Fruit fly (Drosophila melanogaster) whole organism, embryonic: Measurements from ENCODE around the gene CG8507.

Experiments used
- CG11456 ChIP-seq: fragments of 200-800 bp; sonication (Bioruptor generic); IDR thresholded peaks from 3 replicates; pipeline ENCODE4 v1.3.6; 2022; ENCODE audit warnings: missing biosample characterization, missing genetic modification characterization
- CG11560 ChIP-seq: fragments of 200-800 bp; sonication (Bioruptor generic); IDR thresholded peaks from 3 replicates; pipeline ENCODE4 v1.3.6; 2022; ENCODE audit warnings: missing biosample characterization, missing genetic modification characterization
- CG12071 ChIP-seq: fragments of 200-800 bp; sonication (Bioruptor generic); optimal IDR thresholded peaks from 3 replicates; lab custom pipeline; 2018; ENCODE audit warnings: missing biosample characterization, mild to moderate bottlenecking, missing genetic modification characterization
- CG12769 ChIP-seq: fragments of 200-800 bp; sonication (Bioruptor generic); optimal IDR thresholded peaks from 2 replicates; lab custom pipeline; 2019; ENCODE audit warnings: missing biosample characterization, mild to moderate bottlenecking, missing genetic modification characterization, moderate library complexity
- CG14441 ChIP-seq: fragments of 200-800 bp; sonication (Bioruptor generic); IDR thresholded peaks from 2 replicates; pipeline ENCODE4 v1.3.6; 2022; ENCODE audit warnings: missing biosample characterization, missing genetic modification characterization
- CG15601 ChIP-seq: fragments of 200-800 bp; sonication (Bioruptor generic); optimal IDR thresholded peaks from 3 replicates; lab custom pipeline; 2019; ENCODE audit warnings: missing biosample characterization, mild to moderate bottlenecking, missing genetic modification characterization, moderate library complexity
- CG17328 ChIP-seq: fragments of 200-800 bp; sonication (Bioruptor generic); IDR thresholded peaks from 2 replicates; pipeline ENCODE4 v1.3.6; 2022; ENCODE audit warnings: missing biosample characterization, missing genetic modification characterization
- CG18599 ChIP-seq: fragments of 200-800 bp; sonication (Bioruptor generic); optimal IDR thresholded peaks from 3 replicates; lab custom pipeline; 2017; ENCODE audit warnings: missing biosample characterization, missing genetic modification characterization, mild to moderate bottlenecking, moderate library complexity, missing genetic modification reagents
- CG18619 ChIP-seq: fragments of 200-800 bp; sonication (Bioruptor generic); optimal IDR thresholded peaks from 3 replicates; lab custom pipeline; 2017; ENCODE audit warnings: missing biosample characterization, mild to moderate bottlenecking, missing genetic modification characterization
- CG2120 ChIP-seq: fragments of 200-800 bp; sonication (Bioruptor generic); optimal IDR thresholded peaks from 3 replicates; lab custom pipeline; 2016; ENCODE audit warnings: missing biosample characterization, missing genetic modification characterization
- CG2712 ChIP-seq: fragments of 200-800 bp; optimal IDR thresholded peaks from 3 replicates; lab custom pipeline; 2019; ENCODE audit warnings: missing biosample characterization, mild to moderate bottlenecking, missing genetic modification characterization, moderate library complexity
- CG2875 ChIP-seq: fragments of 200-800 bp; sonication (Bioruptor generic); optimal IDR thresholded peaks from 2 replicates; lab custom pipeline; 2017; ENCODE audit warnings: missing biosample characterization, mild to moderate bottlenecking, missing genetic modification characterization, missing genetic modification reagents
- CG33213 ChIP-seq: fragments of 200-800 bp; sonication (Bioruptor generic); optimal IDR thresholded peaks from 3 replicates; lab custom pipeline; 2016; ENCODE audit warnings: missing biosample characterization, missing genetic modification characterization
- CG3726 ChIP-seq: fragments of 200-800 bp; sonication (Bioruptor generic); IDR thresholded peaks from 3 replicates; pipeline ENCODE4, ENCODE4 v1.3.6; 2022; ENCODE audit warnings: missing biosample characterization, missing genetic modification characterization
- CG3838 ChIP-seq: fragments of 200-800 bp; sonication (Bioruptor generic); optimal IDR thresholded peaks from 3 replicates; lab custom pipeline; 2016; ENCODE audit warnings: missing biosample characterization, missing genetic modification characterization
- CG3995 ChIP-seq: fragments of 200-800 bp; sonication (Bioruptor generic); optimal IDR thresholded peaks from 3 replicates; lab custom pipeline; 2016; ENCODE audit warnings: missing biosample characterization, missing genetic modification characterization
- CG42726 ChIP-seq: fragments of 200-800 bp; sonication (Bioruptor generic); IDR thresholded peaks from 2 replicates; pipeline ENCODE4 v1.3.6; 2022; ENCODE audit warnings: missing biosample characterization, missing genetic modification characterization; ENCODE audit not compliant: partially characterized antibody
- CG4282 ChIP-seq: fragments of 200-800 bp; sonication (Bioruptor generic); optimal IDR thresholded peaks from 2 replicates; lab custom pipeline; 2016; ENCODE audit warnings: missing biosample characterization, missing genetic modification characterization
- CG5245 ChIP-seq: fragments of 200-800 bp; sonication (Bioruptor generic); optimal IDR thresholded peaks from 3 replicates; lab custom pipeline; 2016; ENCODE audit warnings: missing biosample characterization, missing genetic modification characterization
- Dll ChIP-seq: fragments of 200-800 bp; sonication (Bioruptor generic); IDR thresholded peaks from 4 replicates; pipeline ENCODE4 v1.3.6; 2022; ENCODE audit warnings: missing biosample characterization, missing genetic modification characterization; ENCODE audit not compliant: partially characterized antibody
- Fer2 ChIP-seq: fragments of 200-800 bp; sonication (Bioruptor generic); optimal IDR thresholded peaks from 2 replicates; lab custom pipeline; 2018; ENCODE audit warnings: missing biosample characterization, mild to moderate bottlenecking, missing genetic modification characterization, moderate library complexity
- HLHmδ ChIP-seq: fragments of 200-800 bp; sonication (Bioruptor generic); optimal IDR thresholded peaks from 2 replicates; lab custom pipeline; 2018; ENCODE audit warnings: missing biosample characterization, mild to moderate bottlenecking, missing genetic modification characterization, moderate library complexity
- Hr3 ChIP-seq: fragments of 200-800 bp; sonication (Bioruptor generic); optimal IDR thresholded peaks from 3 replicates; lab custom pipeline; 2016; ENCODE audit warnings: missing biosample characterization, missing genetic modification characterization
- Lim3 ChIP-seq: fragments of 200-800 bp; sonication (Bioruptor generic); IDR thresholded peaks from 2 replicates; pipeline ENCODE4 v1.3.6; 2022; ENCODE audit warnings: missing biosample characterization, missing genetic modification characterization
- MBD-R2 ChIP-seq: fragments of 200-800 bp; sonication (Bioruptor generic); IDR thresholded peaks from 2 replicates; pipeline ENCODE4 v1.3.6; 2022; ENCODE audit warnings: missing biosample characterization, missing genetic modification characterization
- Mrtf ChIP-seq: fragments of 200-800 bp; sonication (Bioruptor generic); IDR thresholded peaks from 3 replicates; pipeline ENCODE4 v1.3.6; 2022; ENCODE audit warnings: missing biosample characterization, missing genetic modification characterization
- Myb ChIP-seq: fragments of 200-800 bp; sonication (Bioruptor generic); optimal IDR thresholded peaks from 2 replicates; lab custom pipeline; 2016; ENCODE audit warnings: missing biosample characterization, missing genetic modification characterization
- NC2β ChIP-seq: fragments of 200-800 bp; sonication (Bioruptor generic); optimal IDR thresholded peaks from 2 replicates; lab custom pipeline; 2016; ENCODE audit warnings: missing biosample characterization, missing genetic modification characterization
- Nf-YC ChIP-seq: fragments of 200-800 bp; optimal IDR thresholded peaks from 3 replicates; lab custom pipeline; 2019; ENCODE audit warnings: missing biosample characterization, mild to moderate bottlenecking, missing genetic modification characterization, moderate library complexity
- Pdp1 ChIP-seq, 2 experiments: fragments of 200-800 bp; sonication (Bioruptor generic); optimal IDR thresholded peaks; 3 replicates each; lab custom pipeline; 2016; ENCODE audit warnings: missing biosample characterization in 2 of 2, missing genetic modification characterization in 2 of 2, mild to moderate bottlenecking in 1 of 2, moderate library complexity in 1 of 2
- Spps ChIP-seq: fragments of 200-800 bp; sonication (Bioruptor generic); optimal IDR thresholded peaks from 2 replicates; lab custom pipeline; 2018; ENCODE audit warnings: missing biosample characterization, mild to moderate bottlenecking, missing genetic modification characterization
- Ssrp ChIP-seq: fragments of 200-800 bp; sonication (Bioruptor generic); optimal IDR thresholded peaks from 2 replicates; lab custom pipeline; 2018; ENCODE audit warnings: missing biosample characterization, mild to moderate bottlenecking, missing genetic modification characterization, moderate library complexity
- Stat92E ChIP-seq, 3 experiments: fragments of >200 bp in 2 of 3; fragments of 200-800 bp in 1 of 3; sonication (Bioruptor generic) in 1 of 3; optimal IDR thresholded peaks; 2 replicates each; lab custom pipeline; 2017 to 2019; ENCODE audit warnings: missing biosample characterization in 3 of 3, missing genetic modification characterization in 3 of 3, mild to moderate bottlenecking in 1 of 3, moderate library complexity in 1 of 3
- Xrp1 ChIP-seq: fragments of 200-800 bp; sonication (Bioruptor generic); IDR thresholded peaks from 2 replicates; pipeline ENCODE4 v1.3.6; 2022; ENCODE audit warnings: missing biosample characterization, missing genetic modification characterization
- bsh ChIP-seq, 2 experiments: fragments of 200-800 bp; sonication (Bioruptor generic); optimal IDR thresholded peaks; 2 replicates each; lab custom pipeline; 2017 to 2018; ENCODE audit warnings: mild to moderate bottlenecking in 2 of 2, missing biosample characterization in 2 of 2, missing genetic modification characterization in 2 of 2, moderate library complexity in 1 of 2
- croc ChIP-seq: fragments of 200-800 bp; sonication (Bioruptor generic); conservative IDR thresholded peaks from 3 replicates; pipeline ENCODE4 v1.3.6; 2022; ENCODE audit warnings: missing biosample characterization, missing genetic modification characterization
- crp ChIP-seq, 2 experiments: fragments of 200-800 bp; sonication (Bioruptor generic); optimal IDR thresholded peaks; 2 replicates in 1 of 2; 3 replicates in 1 of 2; lab custom pipeline; 2017; ENCODE audit warnings: missing biosample characterization in 2 of 2, missing genetic modification characterization in 2 of 2, mild to moderate bottlenecking in 1 of 2, moderate library complexity in 1 of 2
- ewg ChIP-seq: fragments of 200-800 bp; sonication (Bioruptor generic); optimal IDR thresholded peaks from 3 replicates; lab custom pipeline; 2017; ENCODE audit warnings: mild to moderate bottlenecking, missing biosample characterization, missing genetic modification reagents, missing genetic modification characterization
- gfzf ChIP-seq: fragments of 200-800 bp; sonication (Bioruptor generic); optimal IDR thresholded peaks from 2 replicates; lab custom pipeline; 2016; ENCODE audit warnings: missing biosample characterization, mild to moderate bottlenecking, missing genetic modification characterization, moderate library complexity
- hb ChIP-seq: fragments of 200-800 bp; sonication (Bioruptor generic); IDR thresholded peaks from 3 replicates; pipeline ENCODE4 v1.3.6; 2022; ENCODE audit warnings: missing biosample characterization, missing genetic modification characterization; ENCODE audit not compliant: partially characterized antibody
- ind ChIP-seq: fragments of 200-800 bp; sonication (Bioruptor generic); optimal IDR thresholded peaks from 3 replicates; lab custom pipeline; 2016; ENCODE audit warnings: missing biosample characterization, missing genetic modification characterization
- peb ChIP-seq: fragments of 200-800 bp; sonication (Bioruptor generic); IDR thresholded peaks from 2 replicates; pipeline ENCODE4 v1.3.6; 2022; ENCODE audit warnings: missing biosample characterization, missing genetic modification characterization
- pho ChIP-seq: fragments of 200-800 bp; sonication (Bioruptor generic); optimal IDR thresholded peaks from 2 replicates; lab custom pipeline; 2016; ENCODE audit warnings: missing biosample characterization, missing genetic modification characterization
- ranshi ChIP-seq: fragments of 200-800 bp; sonication (Bioruptor generic); IDR thresholded peaks from 2 replicates; pipeline ENCODE4 v1.3.6; 2022; ENCODE audit warnings: missing biosample characterization, missing genetic modification characterization
- seq ChIP-seq: fragments of 200-800 bp; sonication (Bioruptor generic); IDR thresholded peaks from 2 replicates; pipeline ENCODE4 v1.3.6; 2022; ENCODE audit warnings: missing biosample characterization, missing genetic modification characterization
- sna ChIP-seq: fragments of 200-800 bp; sonication (Bioruptor generic); IDR thresholded peaks from 2 replicates; pipeline ENCODE4 v1.3.6; 2022; ENCODE audit warnings: missing biosample characterization, missing genetic modification characterization; ENCODE audit not compliant: partially characterized antibody
- tll ChIP-seq, 2 experiments: fragments of 200-800 bp in 1 of 2; fragments of >200 bp in 1 of 2; sonication (Bioruptor generic) in 1 of 2; optimal IDR thresholded peaks; 2 replicates each; lab custom pipeline; 2017 to 2019; ENCODE audit warnings: missing biosample characterization in 2 of 2, missing genetic modification characterization in 2 of 2, mild to moderate bottlenecking in 1 of 2, moderate library complexity in 1 of 2
- twi ChIP-seq: fragments of 200-800 bp; optimal IDR thresholded peaks from 2 replicates; lab custom pipeline; 2019; ENCODE audit warnings: missing biosample characterization, mild to moderate bottlenecking, missing genetic modification characterization, moderate library complexity
- wdn ChIP-seq: fragments of 200-800 bp; sonication (Bioruptor generic); IDR thresholded peaks from 2 replicates; pipeline ENCODE4 v1.3.6; 2022; ENCODE audit warnings: missing biosample characterization, missing genetic modification characterization
- zfh1 ChIP-seq: fragments of 200-800 bp; sonication (Bioruptor generic); IDR thresholded peaks from 3 replicates; pipeline ENCODE4 v1.3.6; 2022; ENCODE audit warnings: missing biosample characterization, missing genetic modification characterization

Gene CG8507

DNA sequence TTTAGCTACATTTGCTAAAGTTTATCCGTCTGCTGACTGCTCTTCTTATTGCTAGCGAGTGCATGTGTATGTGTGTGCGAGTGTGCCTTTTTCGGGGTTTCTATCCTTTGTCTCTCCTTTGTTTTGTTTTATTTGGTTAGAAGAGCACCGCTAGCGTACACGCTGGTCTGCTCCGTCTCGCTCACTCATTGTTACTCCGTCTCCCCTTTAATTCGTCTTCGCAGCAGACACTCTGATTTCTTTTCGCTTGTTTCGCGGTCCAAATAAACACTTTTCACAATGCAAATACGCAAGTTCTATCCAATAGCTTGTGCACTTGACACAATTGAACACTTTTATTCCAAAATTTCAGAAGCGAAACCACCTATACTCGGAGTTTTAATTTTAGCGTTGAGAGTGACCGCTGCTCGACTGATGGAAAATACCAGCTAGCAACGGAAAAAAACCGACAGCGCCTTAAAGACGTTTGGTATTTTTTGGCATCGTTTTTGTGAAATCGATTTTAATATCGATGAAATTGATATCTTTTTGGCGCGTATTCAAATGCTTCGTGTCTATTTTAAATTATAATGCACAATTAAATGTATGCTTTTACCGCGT, 17.8 kb downstream of the CG8507 start, which contains the start of gene FBXO11 (continued):
- TF ChIP-seq CG11560 (tag; lab: Robert Waterston, UW) = no peak
- TF ChIP-seq ranshi (GFP tag; lab: Robert Waterston, UW) = no peak
- no peak for TF ChIP-seq CG18619
- no peak for TF ChIP-seq wdn (GFP tag; lab: Robert Waterston, UW)
- TF ChIP-seq ewg (GFP tag; lab: Kevin White, UChicago) = no peak
- no peak for TF ChIP-seq Hr3 (GFP tag; lab: Kevin White, UChicago)
- no peak for TF ChIP-seq CG2712 (tag; lab: Kevin White, UChicago)
- peak; percentile 30 for TF ChIP-seq Myb (GFP tag; lab: Kevin White, UChicago)
- no peak for TF ChIP-seq CG18599
- TF ChIP-seq CG3726 (GFP tag; lab: Robert Waterston, UW) = no peak
- no peak for TF ChIP-seq CG2120 (GFP tag; lab: Kevin White, UChicago)
- TF ChIP-seq hb (GFP tag; lab: Robert Waterston, UW) = no peak
- TF ChIP-seq MBD-R2 (GFP tag; lab: Robert Waterston, UW) = peak; percentile 59
- TF ChIP-seq CG15601 (tag; lab: Kevin White, UChicago) = peak; percentile 45
- TF ChIP-seq CG3838 (GFP tag; lab: Kevin White, UChicago) = no peak
- peak; percentile 90 for TF ChIP-seq Nf-YC (tag; lab: Kevin White, UChicago)
- TF ChIP-seq peb = no peak
- TF ChIP-seq croc = no peak
- no peak for TF ChIP-seq CG12769 (tag; lab: Kevin White, UChicago)
- no peak for TF ChIP-seq Lim3
- peak in 1 of 2 experiments; percentile 41 for TF ChIP-seq tll (GFP tag; optimal IDR thresholded peaks at IDR 0.05; lab: Kevin White, UChicago)
- no peak for TF ChIP-seq seq (GFP tag; lab: Robert Waterston, UW)
- no peak for TF ChIP-seq Ssrp (tag; lab: Kevin White, UChicago)
- no peak; the same call in 3 of the 4 replicates for TF ChIP-seq Dll (GFP tag; lab: Robert Waterston, UW)
- TF ChIP-seq HLHmδ (GFP tag; lab: Kevin White, UChicago) = no peak
- TF ChIP-seq CG3995 (GFP tag; lab: Kevin White, UChicago) = no peak
- TF ChIP-seq CG12071 (GFP tag; lab: Kevin White, UChicago) = no peak
- TF ChIP-seq CG33213 = no peak
- TF ChIP-seq NC2β (GFP tag; lab: Kevin White, UChicago) = peak; percentile 7
- TF ChIP-seq Fer2 (tag; lab: Kevin White, UChicago) = no peak
- TF ChIP-seq Mrtf (GFP tag; lab: Robert Waterston, UW) = no peak
- TF ChIP-seq Stat92E (GFP tag; optimal IDR thresholded peaks at IDR 0.05; lab: Kevin White, UChicago) = peak in 1 of 3 experiments; percentile 83
- no peak for TF ChIP-seq CG14441 (GFP tag; lab: Robert Waterston, UW)
- TF ChIP-seq Spps (tag; lab: Kevin White, UChicago) = no peak
- no peak for TF ChIP-seq sna (GFP tag; lab: Robert Waterston, UW)
- TF ChIP-seq ind (GFP tag; lab: Kevin White, UChicago) = no peak
- TF ChIP-seq CG5245 = no peak
- no peak for TF ChIP-seq pho (GFP tag; lab: Kevin White, UChicago)
- TF ChIP-seq CG11456 = no peak
- TF ChIP-seq bsh (GFP tag; optimal IDR thresholded peaks at IDR 0.05; lab: Kevin White, UChicago) = no peak
- TF ChIP-seq CG2875 (GFP tag; lab: Kevin White, UChicago) = no peak
- TF ChIP-seq Xrp1 = no peak
- no peak for TF ChIP-seq zfh1 (GFP tag; lab: Robert Waterston, UW)
- no peak for TF ChIP-seq twi (tag; lab: Kevin White, UChicago)
- TF ChIP-seq Pdp1 (GFP tag; optimal IDR thresholded peaks at IDR 0.05; lab: Kevin White, UChicago) = no peak
- no peak for TF ChIP-seq CG4282 (GFP tag; lab: Kevin White, UChicago)
- TF ChIP-seq CG17328 = no peak
- peak; percentile 97 for TF ChIP-seq gfzf
- TF ChIP-seq crp (GFP tag; optimal IDR thresholded peaks at IDR 0.05; lab: Kevin White, UChicago) = no peak
- TF ChIP-seq CG42726 = no peak
